Worm (Caenorhabditis elegans) whole organism, late embryonic: ENCODE results near the gene epn-1.

Experiments used
- C08G9.2 ChIP-seq: sonication (generic microtip); optimal IDR thresholded peaks from 2 replicates; lab custom pipeline; 2016; ENCODE audit warnings: mild to moderate bottlenecking, missing genetic modification characterization, moderate library complexity, missing compliant biosample characterization
- Y22D7AL.16 ChIP-seq: sonication (generic microtip); optimal IDR thresholded peaks from 2 replicates; lab custom pipeline; 2016; ENCODE audit warnings: missing genetic modification characterization, missing compliant biosample characterization
- ceh-48 ChIP-seq: sonication (generic microtip); optimal IDR thresholded peaks from 2 replicates; lab custom pipeline; 2016; ENCODE audit warnings: missing genetic modification characterization, inconsistent platforms, missing compliant biosample characterization
- fkh-10 ChIP-seq: fragments of 150-350 bp; optimal IDR thresholded peaks from 2 replicates; lab custom pipeline; 2014; ENCODE audit warnings: missing biosample characterization, missing genetic modification reagents, missing genetic modification characterization

DNA sequence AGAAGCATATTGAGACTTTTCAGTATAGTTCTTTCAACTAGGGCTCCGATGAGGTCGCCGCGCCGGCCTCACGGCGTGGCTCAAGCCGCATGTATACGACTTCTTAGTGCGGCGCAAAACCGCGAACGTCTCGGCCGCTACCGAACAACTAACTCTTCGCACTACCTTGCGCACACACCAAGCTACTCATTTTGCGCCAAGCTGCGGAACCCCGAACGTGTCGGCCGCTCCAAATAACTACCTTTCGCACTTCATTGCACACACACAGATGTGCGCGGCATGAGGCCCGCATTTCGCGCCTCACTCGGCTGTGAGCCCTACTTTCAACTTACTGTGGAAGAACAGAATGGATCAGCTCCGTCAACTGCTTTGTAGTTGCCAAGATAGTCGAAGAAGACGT lies 50.5 kb downstream of the epn-1 start:
- TF ChIP-seq fkh-10, result no peak
- no peak for TF ChIP-seq C08G9.2
- TF ChIP-seq Y22D7AL.16, result no peak
- TF ChIP-seq ceh-48 (tag; lab: Kevin White, UChicago), result no peak
